Fruit fly (Drosophila melanogaster) whole organism, embryonic: ENCODE results near the gene CG2865.

Source experiments
- CG10431 ChIP-seq: fragments of 200-800 bp; sonication (Bioruptor generic); optimal IDR thresholded peaks from 3 replicates; lab custom pipeline; 2018; ENCODE audit warnings: missing biosample characterization, mild to moderate bottlenecking, missing genetic modification characterization
- CG10654 ChIP-seq: fragments of 200-800 bp; sonication (Bioruptor generic); optimal IDR thresholded peaks from 2 replicates; lab custom pipeline; 2016; ENCODE audit warnings: missing biosample characterization, missing genetic modification characterization
- CG10959 ChIP-seq: fragments of 200-800 bp; sonication (Bioruptor generic); IDR thresholded peaks from 2 replicates; pipeline ENCODE4 v1.3.6; 2022; ENCODE audit warnings: missing biosample characterization, missing genetic modification characterization
- CG14667 ChIP-seq: fragments of 200-800 bp; sonication (Bioruptor generic); IDR thresholded peaks from 2 replicates; pipeline ENCODE4 v1.3.6; 2022; ENCODE audit warnings: missing biosample characterization, missing genetic modification characterization
- CG1647 ChIP-seq: fragments of 200-800 bp; sonication (Bioruptor generic); optimal IDR thresholded peaks from 3 replicates; lab custom pipeline; 2016; ENCODE audit warnings: missing biosample characterization, missing genetic modification characterization
- CG17186 ChIP-seq: fragments of 200-800 bp; sonication (Bioruptor generic); optimal IDR thresholded peaks from 3 replicates; lab custom pipeline; 2017; ENCODE audit warnings: missing biosample characterization, missing genetic modification reagents, missing genetic modification characterization
- CG17802 ChIP-seq: fragments of 200-800 bp; sonication (Bioruptor generic); optimal IDR thresholded peaks from 2 replicates; lab custom pipeline; 2018; ENCODE audit warnings: missing biosample characterization, mild to moderate bottlenecking, missing genetic modification characterization, moderate library complexity
- CG2875 ChIP-seq: fragments of 200-800 bp; sonication (Bioruptor generic); optimal IDR thresholded peaks from 2 replicates; lab custom pipeline; 2017; ENCODE audit warnings: missing biosample characterization, mild to moderate bottlenecking, missing genetic modification characterization, missing genetic modification reagents
- CG31365 ChIP-seq: fragments of 200-800 bp; sonication (Bioruptor generic); optimal IDR thresholded peaks from 2 replicates; lab custom pipeline; 2018; ENCODE audit warnings: missing biosample characterization, mild to moderate bottlenecking, missing genetic modification characterization
- CG31441 ChIP-seq: fragments of 200-800 bp; sonication (Bioruptor generic); IDR thresholded peaks from 2 replicates; pipeline ENCODE4 v1.3.6; 2022; ENCODE audit warnings: missing biosample characterization, missing genetic modification characterization
- CG34224 ChIP-seq: fragments of 200-800 bp; sonication (Bioruptor generic); IDR thresholded peaks from 3 replicates; pipeline ENCODE4 v1.3.6; 2022; ENCODE audit warnings: missing biosample characterization, missing genetic modification characterization; ENCODE audit not compliant: partially characterized antibody
- CG34422 ChIP-seq: fragments of 200-800 bp; sonication (Bioruptor generic); IDR thresholded peaks from 3 replicates; pipeline ENCODE4 v1.3.6; 2022; ENCODE audit warnings: missing biosample characterization, missing genetic modification characterization
- CG42726 ChIP-seq: fragments of 200-800 bp; sonication (Bioruptor generic); IDR thresholded peaks from 2 replicates; pipeline ENCODE4 v1.3.6; 2022; ENCODE audit warnings: missing biosample characterization, missing genetic modification characterization; ENCODE audit not compliant: partially characterized antibody
- CG4360 ChIP-seq: fragments of 200-800 bp; sonication (Bioruptor generic); IDR thresholded peaks from 2 replicates; pipeline ENCODE4 v1.3.6; 2022; ENCODE audit warnings: missing biosample characterization, missing genetic modification characterization
- CG4404 ChIP-seq: fragments of 200-800 bp; sonication (Bioruptor generic); IDR thresholded peaks from 2 replicates; pipeline ENCODE4 v1.3.6; 2022; ENCODE audit warnings: missing biosample characterization, missing genetic modification characterization
- CG6254 ChIP-seq: fragments of 200-800 bp; sonication (Bioruptor generic); optimal IDR thresholded peaks from 3 replicates; lab custom pipeline; 2017; ENCODE audit warnings: mild to moderate bottlenecking, missing biosample characterization, missing genetic modification reagents, missing genetic modification characterization
- CG9609 ChIP-seq: fragments of 200-800 bp; sonication (Bioruptor generic); optimal IDR thresholded peaks from 3 replicates; lab custom pipeline; 2016; ENCODE audit warnings: missing biosample characterization, missing genetic modification characterization
- D19A ChIP-seq: fragments of 200-800 bp; optimal IDR thresholded peaks from 3 replicates; lab custom pipeline; 2019; ENCODE audit warnings: missing biosample characterization, mild to moderate bottlenecking, missing genetic modification characterization, moderate library complexity
- Dfd ChIP-seq, 2 experiments: fragments of >200 bp; optimal IDR thresholded peaks; 2 replicates each; lab custom pipeline; 2017; ENCODE audit warnings: missing biosample characterization in 2 of 2, missing genetic modification characterization in 2 of 2
- ERR ChIP-seq: fragments of 200-800 bp; sonication (Bioruptor generic); optimal IDR thresholded peaks from 2 replicates; lab custom pipeline; 2016; ENCODE audit warnings: missing biosample characterization, missing genetic modification characterization
- Lim3 ChIP-seq: fragments of 200-800 bp; sonication (Bioruptor generic); IDR thresholded peaks from 2 replicates; pipeline ENCODE4 v1.3.6; 2022; ENCODE audit warnings: missing biosample characterization, missing genetic modification characterization
- Myb ChIP-seq: fragments of 200-800 bp; sonication (Bioruptor generic); optimal IDR thresholded peaks from 2 replicates; lab custom pipeline; 2016; ENCODE audit warnings: missing biosample characterization, missing genetic modification characterization
- NC2α ChIP-seq: fragments of 200-800 bp; sonication (Bioruptor generic); optimal IDR thresholded peaks from 2 replicates; lab custom pipeline; 2016; ENCODE audit warnings: missing biosample characterization, missing genetic modification characterization
- Oaz ChIP-seq: fragments of 200-800 bp; sonication (Bioruptor generic); IDR thresholded peaks from 2 replicates; pipeline ENCODE4 v1.3.6; 2022; ENCODE audit warnings: missing biosample characterization, missing genetic modification characterization
- Rfx ChIP-seq: fragments of 200-800 bp; sonication (Bioruptor generic); IDR thresholded peaks from 2 replicates; pipeline ENCODE4 v1.3.6; 2022; ENCODE audit warnings: missing biosample characterization, missing genetic modification characterization
- Side ChIP-seq: fragments of 200-800 bp; sonication (Bioruptor generic); optimal IDR thresholded peaks from 2 replicates; lab custom pipeline; 2016; ENCODE audit warnings: missing biosample characterization, missing genetic modification characterization
- Sox100B ChIP-seq: fragments of 200-800 bp; sonication (Bioruptor generic); optimal IDR thresholded peaks from 3 replicates; lab custom pipeline; 2018; ENCODE audit warnings: missing biosample characterization, mild to moderate bottlenecking, missing genetic modification characterization
- Trl ChIP-seq, 3 experiments: fragments of >200 bp in 2 of 3; fragments of 200-800 bp in 1 of 3; sonication (Bioruptor generic) in 1 of 3; optimal IDR thresholded peaks; 2 replicates in 1 of 3; 3 replicates in 2 of 3; lab custom pipeline; 2016 to 2017; ENCODE audit warnings: missing biosample characterization in 1 of 3, missing genetic modification characterization in 1 of 3
- Usf ChIP-seq: fragments of 200-800 bp; sonication (Bioruptor generic); optimal IDR thresholded peaks from 2 replicates; lab custom pipeline; 2017; ENCODE audit warnings: missing genotype, missing biosample characterization, missing genetic modification characterization
- Xbp1 ChIP-seq: fragments of 200-800 bp; sonication (Bioruptor generic); optimal IDR thresholded peaks from 3 replicates; lab custom pipeline; 2016; ENCODE audit warnings: missing biosample characterization, mild to moderate bottlenecking, missing genetic modification characterization
- ab ChIP-seq: fragments of 200-800 bp; sonication (Bioruptor generic); optimal IDR thresholded peaks from 2 replicates; lab custom pipeline; 2016; ENCODE audit warnings: missing biosample characterization, missing genetic modification characterization
- btn ChIP-seq: fragments of 200-800 bp; sonication (Bioruptor generic); optimal IDR thresholded peaks from 2 replicates; lab custom pipeline; 2016; ENCODE audit warnings: missing biosample characterization, missing genetic modification characterization
- crol ChIP-seq: fragments of 200-800 bp; sonication (Bioruptor generic); IDR thresholded peaks from 2 replicates; pipeline ENCODE4 v1.3.6; 2022; ENCODE audit warnings: missing biosample characterization, missing genetic modification characterization
- ems ChIP-seq: fragments of 200-800 bp; sonication (Bioruptor generic); optimal IDR thresholded peaks from 3 replicates; lab custom pipeline; 2016; ENCODE audit warnings: missing biosample characterization, missing genetic modification characterization
- en ChIP-seq: fragments of 200-800 bp; sonication (Bioruptor generic); optimal IDR thresholded peaks from 2 replicates; lab custom pipeline; 2016; ENCODE audit warnings: missing biosample characterization, missing genetic modification characterization
- esg ChIP-seq: fragments of 200-800 bp; sonication (Bioruptor generic); conservative IDR thresholded peaks from 2 replicates; pipeline ENCODE4 v1.3.6; 2022; ENCODE audit warnings: missing biosample characterization, missing genetic modification characterization
- grn ChIP-seq: fragments of 200-800 bp; sonication (Bioruptor generic); optimal IDR thresholded peaks from 3 replicates; lab custom pipeline; 2017; ENCODE audit warnings: missing biosample characterization, missing genetic modification characterization
- hbn ChIP-seq: fragments of 200-800 bp; sonication (Bioruptor generic); IDR thresholded peaks from 2 replicates; pipeline ENCODE4 v1.3.6; 2022; ENCODE audit warnings: missing biosample characterization, missing genetic modification characterization; ENCODE audit not compliant: partially characterized antibody
- jing ChIP-seq: fragments of 200-800 bp; sonication (Bioruptor generic); optimal IDR thresholded peaks from 2 replicates; lab custom pipeline; 2018; ENCODE audit warnings: missing biosample characterization, mild to moderate bottlenecking, missing genetic modification characterization
- lilli ChIP-seq: fragments of 200-800 bp; sonication (Bioruptor generic); optimal IDR thresholded peaks from 3 replicates; lab custom pipeline; 2016; ENCODE audit warnings: missing biosample characterization, missing genetic modification characterization
- luna ChIP-seq: fragments of 200-800 bp; sonication (Bioruptor generic); optimal IDR thresholded peaks from 2 replicates; lab custom pipeline; 2016; ENCODE audit warnings: missing biosample characterization, missing genetic modification characterization
- nerfin-2 ChIP-seq: fragments of 200-800 bp; sonication (Bioruptor generic); IDR thresholded peaks from 2 replicates; pipeline ENCODE4 v1.3.6; 2022; ENCODE audit warnings: missing biosample characterization, missing genetic modification characterization; ENCODE audit not compliant: partially characterized antibody
- onecut ChIP-seq: fragments of 200-800 bp; sonication (Bioruptor generic); IDR thresholded peaks from 2 replicates; pipeline ENCODE4 v1.3.6; 2022; ENCODE audit warnings: missing biosample characterization, missing genetic modification characterization
- peb ChIP-seq: fragments of 200-800 bp; sonication (Bioruptor generic); IDR thresholded peaks from 2 replicates; pipeline ENCODE4 v1.3.6; 2022; ENCODE audit warnings: missing biosample characterization, missing genetic modification characterization
- sc ChIP-seq, 3 experiments: fragments of >200 bp in 2 of 3; fragments of 200-800 bp in 1 of 3; sonication (Bioruptor generic) in 1 of 3; optimal IDR thresholded peaks; 2 replicates in 2 of 3; 3 replicates in 1 of 3; lab custom pipeline; 2017; ENCODE audit warnings: mild to moderate bottlenecking in 1 of 3, missing biosample characterization in 1 of 3, missing genetic modification characterization in 1 of 3, missing genetic modification reagents in 1 of 3
- sqz ChIP-seq: fragments of 200-800 bp; sonication (Bioruptor generic); optimal IDR thresholded peaks from 3 replicates; lab custom pipeline; 2018; ENCODE audit warnings: missing biosample characterization, mild to moderate bottlenecking, missing genetic modification characterization
- tap ChIP-seq: fragments of 200-800 bp; optimal IDR thresholded peaks from 3 replicates; lab custom pipeline; 2019; ENCODE audit warnings: missing biosample characterization, mild to moderate bottlenecking, missing genetic modification characterization, moderate library complexity
- vnd ChIP-seq: fragments of 200-800 bp; sonication (Bioruptor generic); IDR thresholded peaks from 3 replicates; pipeline ENCODE4 v1.3.6; 2022; ENCODE audit warnings: missing biosample characterization, missing genetic modification characterization; ENCODE audit not compliant: partially characterized antibody

The CG2865 gene

dm6 chrX:2296230-2297044 is 3.2 kb upstream of the CG2865 start (continued):
- TF ChIP-seq Dfd (GFP tag; optimal IDR thresholded peaks at IDR 0.05; lab: Kevin White, UChicago) (no peak), CG4404 (GFP tag; lab: Robert Waterston, UW) (peak; percentile 86), Myb (peak; percentile 82), vnd (GFP tag; lab: Robert Waterston, UW) (no peak), CG42726 (GFP tag; lab: Robert Waterston, UW) (no peak), onecut (GFP tag; lab: Robert Waterston, UW) (peak; percentile 90), CG10959 (GFP tag; lab: Robert Waterston, UW) (peak; percentile 62), ems (GFP tag; lab: Kevin White, UChicago) (peak; percentile 94), CG9609 (GFP tag; lab: Kevin White, UChicago) (peak; percentile 94), ERR (GFP tag; lab: Kevin White, UChicago) (peak; percentile 85), tap (peak; percentile 79), D19A (peak; percentile 91), en (GFP tag; lab: Kevin White, UChicago) (peak; percentile 92), Xbp1 (GFP tag; lab: Kevin White, UChicago) (peak; percentile 92), jing (peak; percentile 87), hbn (GFP tag; lab: Robert Waterston, UW) (no peak), CG10431 (GFP tag; lab: Kevin White, UChicago) (peak; percentile 86), CG10654 (GFP tag; lab: Kevin White, UChicago) (peak; percentile 88), lilli (GFP tag; lab: Kevin White, UChicago) (peak; percentile 93), Oaz (GFP tag; lab: Robert Waterston, UW) (peak; percentile 51), CG14667 (GFP tag; lab: Robert Waterston, UW) (peak; percentile 71), Lim3 (GFP tag; lab: Robert Waterston, UW) (no peak), Usf (GFP tag; lab: Kevin White, UChicago) (peak; percentile 94), CG6254 (peak; percentile 83), CG31441 (GFP tag; lab: Robert Waterston, UW) (peak; percentile 95), Side (GFP tag; lab: Kevin White, UChicago) (peak; percentile 97), CG31365 (tag; lab: Kevin White, UChicago) (peak; percentile 74), Rfx (GFP tag; lab: Robert Waterston, UW) (peak; percentile 77; the same call in 1 of the 2 replicates), CG4360 (GFP tag; lab: Robert Waterston, UW) (no peak), grn (GFP tag; lab: Kevin White, UChicago) (peak; percentile 64), peb (no peak), Sox100B (GFP tag; lab: Kevin White, UChicago) (peak; percentile 97), CG2875 (peak; percentile 94), nerfin-2 (GFP tag; lab: Robert Waterston, UW) (no peak; the same call in 1 of the 2 replicates), luna (GFP tag; lab: Kevin White, UChicago) (peak; percentile 84), CG17186 (GFP tag; lab: Kevin White, UChicago) (peak; percentile 84), CG34422 (GFP tag; lab: Robert Waterston, UW) (no peak), Trl (optimal IDR thresholded peaks at IDR 0.05; lab: Kevin White, UChicago) (peak in 1 of 2 experiments; percentile 66), Trl (GFP tag; optimal IDR thresholded peaks at IDR 0.05; lab: Kevin White, UChicago) (peak; percentile 93), CG1647 (GFP tag; lab: Kevin White, UChicago) (peak; percentile 85), CG34224 (no peak), CG17802 (peak; percentile 68), crol (peak; percentile 96), ab (GFP tag; lab: Kevin White, UChicago) (peak; percentile 86), sqz (GFP tag; lab: Kevin White, UChicago) (peak; percentile 94), esg (GFP tag; lab: Robert Waterston, UW) (peak; percentile 82), sc (optimal IDR thresholded peaks at IDR 0.05; lab: Kevin White, UChicago) (no peak), sc (GFP tag; optimal IDR thresholded peaks at IDR 0.05; lab: Kevin White, UChicago) (peak; percentile 94), NC2α (GFP tag; lab: Kevin White, UChicago) (peak; percentile 89), btn (peak; percentile 88)
